Fruit fly (Drosophila melanogaster): Measurements from ENCODE around the gene mus312.

The mus312 gene

dm6 chr3L:7323348-7323747, 5.6 kb upstream of the mus312 start, which contains the start of the genes RhoGEF4 and Rint1 (continued):
- peak in 1 of 2 experiments; percentile 75 for TF ChIP-seq Hr51 (GFP tag; optimal IDR thresholded peaks at IDR 0.05)
- peak; percentile 56 for TF ChIP-seq CG7556 (GFP tag; optimal IDR thresholded peaks at IDR 0.05)
- TF ChIP-seq CG2116 (GFP tag; optimal IDR thresholded peaks at IDR 0.05), result peak; percentile 69
- peak; percentile 64 for TF ChIP-seq CG11456 (GFP tag; IDR thresholded peaks at IDR 0.05)
- no peak for TF ChIP-seq CkIIα-i1 (GFP tag; IDR thresholded peaks at IDR 0.05)
- TF ChIP-seq cg (GFP tag; optimal IDR thresholded peaks at IDR 0.05), result no peak
- peak in 1 of 2 experiments; percentile 52 for TF ChIP-seq crp (GFP tag; optimal IDR thresholded peaks at IDR 0.05)
- no peak for TF ChIP-seq br (optimal IDR thresholded peaks at IDR 0.05)
- no peak for TF ChIP-seq fd102C (GFP tag; optimal IDR thresholded peaks at IDR 0.05)
- TF ChIP-seq sim (GFP tag; IDR thresholded peaks at IDR 0.05), result no peak
- no peak for TF ChIP-seq CG15073 (GFP tag; optimal IDR thresholded peaks at IDR 0.05)
- peak; percentile 50; the same call in 1 of the 3 replicates for TF ChIP-seq CG7357 (GFP tag; IDR thresholded peaks at IDR 0.05)
- TF ChIP-seq cas (GFP tag; IDR thresholded peaks at IDR 0.05), result 0 out of 2 replicates have a peak, but pooled peaks have one; percentile 55
- no peak for TF ChIP-seq Hand (GFP tag; optimal IDR thresholded peaks at IDR 0.05)
- peak; percentile 76 for TF ChIP-seq CG12659 (GFP tag; optimal IDR thresholded peaks at IDR 0.05)
- TF ChIP-seq phol (tag; optimal IDR thresholded peaks at IDR 0.05), result peak; percentile 81
- peak; percentile 55; the same call in 1 of the 2 replicates for TF ChIP-seq CG13287 (GFP tag; IDR thresholded peaks at IDR 0.05; ENCODE audit: partially characterized antibody)
- 0 out of 3 replicates have a peak, but pooled peaks have one; percentile 44 for TF ChIP-seq CG11560 (tag; IDR thresholded peaks at IDR 0.05)
- TF ChIP-seq CHES-1-like (GFP tag; optimal IDR thresholded peaks at IDR 0.05), result peak; percentile 61
- peak; percentile 55 for TF ChIP-seq mam (GFP tag; optimal IDR thresholded peaks at IDR 0.05)
- TF ChIP-seq cato (GFP tag; optimal IDR thresholded peaks at IDR 0.05; ENCODE audit: borderline replicate concordance), result peak; percentile 36
- TF ChIP-seq jigr1 (GFP tag; IDR thresholded peaks at IDR 0.05), result peak; percentile 62; the same call in 2 of the 3 replicates
- peak; percentile 79; the same call in 1 of the 2 replicates for TF ChIP-seq ranshi (GFP tag; IDR thresholded peaks at IDR 0.05)
- peak; percentile 100 for TF ChIP-seq CG18476 (GFP tag; optimal IDR thresholded peaks at IDR 0.05)
- peak; percentile 38; the same call in 1 of the 3 replicates for TF ChIP-seq knrl (GFP tag; IDR thresholded peaks at IDR 0.05; ENCODE audit: partially characterized antibody)
- peak; percentile 36 for TF ChIP-seq kah (GFP tag; optimal IDR thresholded peaks at IDR 0.05)
- TF ChIP-seq lab (GFP tag; optimal IDR thresholded peaks at IDR 0.05), result peak; percentile 28
- TF ChIP-seq Blimp-1 (GFP tag; optimal IDR thresholded peaks at IDR 0.05), result peak; percentile 52
- peak; percentile 67 for TF ChIP-seq NFAT (GFP tag; IDR thresholded peaks at IDR 0.05)
- TF ChIP-seq CG3281 (GFP tag; optimal IDR thresholded peaks at IDR 0.05), result peak; percentile 6
- no peak for TF ChIP-seq CG17385 (GFP tag; optimal IDR thresholded peaks at IDR 0.05)
- peak; percentile 84 for TF ChIP-seq nmo (GFP tag; optimal IDR thresholded peaks at IDR 0.05)
- TF ChIP-seq crol (GFP tag; IDR thresholded peaks at IDR 0.05), result no peak
- TF ChIP-seq tx (GFP tag; optimal IDR thresholded peaks at IDR 0.05), result peak; percentile 48
- TF ChIP-seq CG11085 (GFP tag; IDR thresholded peaks at IDR 0.05), result peak; percentile 38; the same call in 1 of the 2 replicates
- peak; percentile 90 for TF ChIP-seq CG3847 (GFP tag; IDR thresholded peaks at IDR 0.05)
- peak; percentile 82 for TF ChIP-seq CG17829 (tag; optimal IDR thresholded peaks at IDR 0.05)
- peak; percentile 54; the same call in 1 of the 2 replicates for TF ChIP-seq H2.0 (GFP tag; IDR thresholded peaks at IDR 0.05)
- peak; percentile 15 for TF ChIP-seq repo (GFP tag; optimal IDR thresholded peaks at IDR 0.05)
- TF ChIP-seq unpg (GFP tag; optimal IDR thresholded peaks at IDR 0.05), result peak; percentile 67
- no peak for TF ChIP-seq CG33213 (GFP tag; optimal IDR thresholded peaks at IDR 0.05)
- TF ChIP-seq stwl (tag; optimal IDR thresholded peaks at IDR 0.05), result peak; percentile 89
- no peak for TF ChIP-seq trh (GFP tag; optimal IDR thresholded peaks at IDR 0.05)
- TF ChIP-seq MBD-R2 (GFP tag; IDR thresholded peaks at IDR 0.05), result peak; percentile 97
- TF ChIP-seq dmrt11E (tag; optimal IDR thresholded peaks at IDR 0.05), result peak; percentile 71
- peak; percentile 5 for TF ChIP-seq Sry-β (GFP tag; optimal IDR thresholded peaks at IDR 0.05)
- peak; percentile 81 for TF ChIP-seq CG2712 (tag; optimal IDR thresholded peaks at IDR 0.05)
- peak; percentile 70 for TF ChIP-seq sqz (GFP tag; optimal IDR thresholded peaks at IDR 0.05)
- TF ChIP-seq CG42726 (GFP tag; IDR thresholded peaks at IDR 0.05; ENCODE audit: partially characterized antibody), result 0 out of 2 replicates have a peak, but pooled peaks have one; percentile 58

All from whole organism, embryonic.